Fruit fly (Drosophila melanogaster): ENCODE measurements around the gene CG42834.

The CG42834 gene

DNA sequence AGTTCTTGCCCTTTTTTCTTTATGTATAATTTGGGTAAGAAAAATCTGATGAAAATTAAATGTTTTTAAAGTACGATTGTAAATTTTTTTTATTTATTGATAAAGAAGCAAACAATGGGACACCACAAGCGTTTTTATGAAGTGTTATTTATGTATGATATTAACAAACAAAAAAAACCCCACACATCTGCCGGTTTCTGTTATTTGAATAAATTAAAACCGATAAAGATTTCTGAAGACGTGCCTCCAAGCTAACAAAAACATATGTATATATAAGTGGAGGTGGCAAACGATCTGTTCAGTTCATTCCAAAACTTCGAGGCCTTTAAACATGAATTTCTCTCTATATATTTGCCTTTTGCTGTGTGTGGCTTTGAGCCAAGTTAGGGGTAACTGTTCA, 5.0 kb upstream of the CG42834 start, which contains the start of gene CG42822:
Gene CG42822, plus strand, starts transcription at position 301 of the 400 bp plus-strand sequence.
- TF ChIP-seq CG7045 (GFP tag; optimal IDR thresholded peaks at IDR 0.05) = no peak
- TF ChIP-seq Hr96 (GFP tag; optimal IDR thresholded peaks at IDR 0.05) = no peak
- no peak for TF ChIP-seq CG33017 (tag; optimal IDR thresholded peaks at IDR 0.05)
- no peak for TF ChIP-seq CG11617 (GFP tag; optimal IDR thresholded peaks at IDR 0.05)
- TF ChIP-seq CG14711 (tag; optimal IDR thresholded peaks at IDR 0.05) = no peak
- no peak for TF ChIP-seq pad (GFP tag; optimal IDR thresholded peaks at IDR 0.05)
- no peak for TF ChIP-seq CG7101 (tag; optimal IDR thresholded peaks at IDR 0.05)
- no peak for TF ChIP-seq kay (GFP tag; ENCODE audit: borderline replicate concordance)
- TF ChIP-seq CG5204 (GFP tag; optimal IDR thresholded peaks at IDR 0.05) = no peak
- no peak for TF ChIP-seq CG12768 (GFP tag; optimal IDR thresholded peaks at IDR 0.05)
- no peak for TF ChIP-seq bab1 (GFP tag; optimal IDR thresholded peaks at IDR 0.05)
- no peak for TF ChIP-seq Mnt (GFP tag; optimal IDR thresholded peaks at IDR 0.05)
- TF ChIP-seq cnc (optimal IDR thresholded peaks at IDR 0.05) = no peak
- TF ChIP-seq toe (GFP tag; optimal IDR thresholded peaks at IDR 0.05) = no peak
- no peak for TF ChIP-seq Crg-1 (GFP tag; optimal IDR thresholded peaks at IDR 0.05)
- no peak for TF ChIP-seq tj (GFP tag; optimal IDR thresholded peaks at IDR 0.05)
- TF ChIP-seq cic (GFP tag; optimal IDR thresholded peaks at IDR 0.05) = no peak
- no peak for TF ChIP-seq ovo (GFP tag; optimal IDR thresholded peaks at IDR 0.05)
- TF ChIP-seq CG1620 (GFP tag; optimal IDR thresholded peaks at IDR 0.05) = no peak
- TF ChIP-seq Clk (GFP tag; optimal IDR thresholded peaks at IDR 0.05) = no peak

DNA sequence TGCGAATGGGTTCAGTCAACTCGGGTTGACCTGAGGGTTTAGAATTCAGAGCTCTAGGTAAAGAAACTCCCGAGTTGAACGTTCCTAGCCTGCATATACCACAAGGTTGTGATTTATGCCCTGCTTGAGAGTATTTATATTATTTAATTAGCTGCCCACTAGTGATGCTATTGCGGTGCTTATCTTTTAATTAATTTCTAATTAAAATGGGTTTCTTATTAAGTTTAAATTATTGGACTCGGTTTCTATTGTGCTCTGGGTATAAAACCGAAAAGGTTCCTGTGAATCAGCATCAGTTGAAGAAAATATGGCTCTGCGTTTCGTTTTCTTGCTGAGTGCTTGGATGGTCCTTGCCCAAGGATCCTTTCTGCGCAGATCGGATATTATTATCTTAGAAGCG, 3.1 kb upstream of the CG42834 start, which contains the start of gene CG5866:
Gene CG5866, plus strand, starts transcription at position 301 of the 400 bp plus-strand sequence.
- TF ChIP-seq tj (GFP tag; optimal IDR thresholded peaks at IDR 0.05) (no peak), CG12768 (GFP tag; optimal IDR thresholded peaks at IDR 0.05) (no peak), CG7101 (tag; optimal IDR thresholded peaks at IDR 0.05) (no peak), CG1620 (GFP tag; optimal IDR thresholded peaks at IDR 0.05) (no peak), kay (GFP tag; ENCODE audit: borderline replicate concordance) (no peak), CG11617 (GFP tag; optimal IDR thresholded peaks at IDR 0.05) (no peak), cnc (optimal IDR thresholded peaks at IDR 0.05) (no peak), pad (GFP tag; optimal IDR thresholded peaks at IDR 0.05) (no peak), Hr96 (GFP tag; optimal IDR thresholded peaks at IDR 0.05) (no peak)

DNA sequence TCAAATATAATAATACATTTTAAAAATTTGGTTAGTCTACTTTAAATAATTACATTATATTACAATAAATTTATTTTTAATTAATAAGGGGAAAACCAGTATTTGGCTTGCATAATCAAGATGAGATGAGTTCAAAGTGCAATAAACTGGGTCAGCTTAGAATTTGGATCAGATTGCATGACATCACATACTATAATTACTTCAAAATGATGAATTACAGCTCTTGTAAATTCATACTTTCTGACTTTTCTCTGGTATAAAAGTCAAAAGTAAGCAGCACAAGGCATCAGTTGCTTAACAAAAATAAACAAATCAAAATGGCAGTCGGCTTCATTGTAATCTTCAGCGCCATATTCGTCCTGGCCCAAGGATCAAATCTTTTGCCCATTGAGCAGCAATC, 1.4 kb upstream of the CG42834 start, which contains the start of gene CG33333:
Gene CG33333, plus strand, starts transcription at position 301 of the 400 bp plus-strand sequence.
- TF ChIP-seq CG11617 (GFP tag; optimal IDR thresholded peaks at IDR 0.05) (no peak), CG14711 (tag; optimal IDR thresholded peaks at IDR 0.05) (no peak), cnc (optimal IDR thresholded peaks at IDR 0.05) (no peak), ovo (GFP tag; optimal IDR thresholded peaks at IDR 0.05) (no peak), Hr96 (GFP tag; optimal IDR thresholded peaks at IDR 0.05) (no peak), CG1620 (GFP tag; optimal IDR thresholded peaks at IDR 0.05) (no peak), bab1 (GFP tag; optimal IDR thresholded peaks at IDR 0.05) (no peak), Clk (GFP tag; optimal IDR thresholded peaks at IDR 0.05) (no peak), CG7101 (tag; optimal IDR thresholded peaks at IDR 0.05) (no peak), Mnt (GFP tag; optimal IDR thresholded peaks at IDR 0.05) (no peak), tj (GFP tag; optimal IDR thresholded peaks at IDR 0.05) (no peak), CG33017 (tag; optimal IDR thresholded peaks at IDR 0.05) (no peak), pad (GFP tag; optimal IDR thresholded peaks at IDR 0.05) (no peak), CG5204 (GFP tag; optimal IDR thresholded peaks at IDR 0.05) (no peak), CG7045 (GFP tag; optimal IDR thresholded peaks at IDR 0.05) (no peak), Crg-1 (GFP tag; optimal IDR thresholded peaks at IDR 0.05) (no peak), kay (GFP tag; ENCODE audit: borderline replicate concordance) (no peak), toe (GFP tag; optimal IDR thresholded peaks at IDR 0.05) (no peak), cic (GFP tag; optimal IDR thresholded peaks at IDR 0.05) (no peak), CG12768 (GFP tag; optimal IDR thresholded peaks at IDR 0.05) (no peak)

DNA sequence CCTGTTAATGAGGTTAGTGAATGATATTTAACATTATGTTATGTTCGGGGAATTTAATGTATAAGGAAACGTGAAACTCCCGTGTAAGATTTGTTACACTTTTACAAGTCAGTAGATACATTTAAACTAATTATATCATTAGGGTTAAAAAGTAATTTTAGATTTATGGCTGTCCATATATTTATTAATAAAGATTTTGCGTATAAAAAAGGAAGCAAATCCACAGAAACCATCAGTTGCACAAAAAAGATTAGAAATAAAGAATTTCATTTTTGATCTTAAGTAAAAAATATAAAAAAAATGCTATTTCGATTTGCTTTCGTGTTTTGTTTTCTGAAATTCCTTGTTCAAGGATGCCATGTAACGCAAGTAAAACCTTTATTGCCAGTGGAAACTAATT, 1.8 kb downstream of the CG42834 start, which contains the start of gene CG42835:
Gene CG42835, plus strand, starts transcription at position 301 of the 400 bp plus-strand sequence.
- no peak for TF ChIP-seq Hr96 (GFP tag; optimal IDR thresholded peaks at IDR 0.05)
- no peak for TF ChIP-seq bab1 (GFP tag; optimal IDR thresholded peaks at IDR 0.05)
- no peak for TF ChIP-seq ovo (GFP tag; optimal IDR thresholded peaks at IDR 0.05)
- no peak for TF ChIP-seq pad (GFP tag; optimal IDR thresholded peaks at IDR 0.05)
- no peak for TF ChIP-seq CG7045 (GFP tag; optimal IDR thresholded peaks at IDR 0.05)
- TF ChIP-seq CG11617 (GFP tag; optimal IDR thresholded peaks at IDR 0.05) = no peak
- TF ChIP-seq kay (GFP tag; ENCODE audit: borderline replicate concordance) = no peak
- no peak for TF ChIP-seq CG33017 (tag; optimal IDR thresholded peaks at IDR 0.05)
- TF ChIP-seq Mnt (GFP tag; optimal IDR thresholded peaks at IDR 0.05) = no peak
- no peak for TF ChIP-seq CG14711 (tag; optimal IDR thresholded peaks at IDR 0.05)
- TF ChIP-seq cnc (optimal IDR thresholded peaks at IDR 0.05) = no peak
- TF ChIP-seq toe (GFP tag; optimal IDR thresholded peaks at IDR 0.05) = no peak
- TF ChIP-seq cic (GFP tag; optimal IDR thresholded peaks at IDR 0.05) = no peak

DNA sequence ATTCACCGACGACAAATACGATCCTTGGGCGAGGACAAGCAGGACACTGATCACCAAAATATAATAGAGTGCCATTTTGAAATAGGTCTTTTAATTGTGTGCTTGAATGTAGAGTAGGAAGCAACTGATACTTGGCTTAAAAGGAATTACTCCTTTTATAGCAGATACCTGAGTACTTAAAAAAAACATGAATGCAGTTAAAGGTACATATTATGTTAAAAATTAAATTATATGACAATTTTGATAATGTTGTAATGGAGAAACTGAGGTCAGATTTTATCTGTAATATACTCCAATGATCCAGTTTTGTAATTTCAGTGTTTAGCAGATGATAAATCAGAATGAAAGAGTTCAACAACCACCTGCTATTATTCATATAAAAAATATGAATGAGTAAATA, 3.5 kb downstream of the CG42834 start, which contains the start of gene CG14332:
Gene CG14332, minus strand, starts transcription at position 101 of the 400 bp plus-strand sequence.
- TF ChIP-seq toe (GFP tag; optimal IDR thresholded peaks at IDR 0.05) (no peak), tj (GFP tag; optimal IDR thresholded peaks at IDR 0.05) (no peak), CG11617 (GFP tag; optimal IDR thresholded peaks at IDR 0.05) (no peak), Clk (GFP tag; optimal IDR thresholded peaks at IDR 0.05) (no peak), Mnt (GFP tag; optimal IDR thresholded peaks at IDR 0.05) (no peak), Crg-1 (GFP tag; optimal IDR thresholded peaks at IDR 0.05) (no peak), CG33017 (tag; optimal IDR thresholded peaks at IDR 0.05) (no peak), CG14711 (tag; optimal IDR thresholded peaks at IDR 0.05) (no peak), CG12768 (GFP tag; optimal IDR thresholded peaks at IDR 0.05) (no peak), CG5204 (GFP tag; optimal IDR thresholded peaks at IDR 0.05) (no peak)

DNA sequence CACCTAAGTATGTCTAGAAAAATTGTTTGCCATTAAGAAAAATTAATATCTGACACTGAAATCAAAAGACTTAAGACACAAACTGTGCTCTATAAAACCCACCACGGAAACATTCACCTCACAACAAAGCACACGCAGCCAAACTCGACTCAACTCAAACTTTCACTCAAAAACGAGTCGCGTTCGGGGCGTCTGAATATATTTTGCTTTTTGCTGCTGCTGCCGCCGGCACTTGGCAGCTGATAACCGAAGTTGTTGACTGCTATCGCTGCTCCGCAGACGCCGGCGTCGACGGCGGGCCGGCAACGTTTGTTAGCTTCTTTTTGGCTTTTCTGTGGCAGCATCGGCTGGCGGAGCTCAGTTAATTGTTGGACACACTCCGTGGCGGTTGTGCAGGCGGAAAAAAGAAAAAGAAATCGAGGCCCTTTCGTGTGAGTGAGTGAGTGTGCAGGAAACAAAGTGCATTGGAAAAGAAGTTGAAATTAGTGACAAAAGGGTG, 6.9 kb downstream of the CG42834 start, which contains the start of gene cysu:
Gene cysu, plus strand, starts transcription at position 352 of the 499 bp plus-strand sequence.
- TF ChIP-seq cnc (optimal IDR thresholded peaks at IDR 0.05) = no peak
- TF ChIP-seq Clk (GFP tag; optimal IDR thresholded peaks at IDR 0.05) = no peak
- no peak for TF ChIP-seq CG33017 (tag; optimal IDR thresholded peaks at IDR 0.05)
- no peak for TF ChIP-seq CG14711 (tag; optimal IDR thresholded peaks at IDR 0.05)
- no peak for TF ChIP-seq Mnt (GFP tag; optimal IDR thresholded peaks at IDR 0.05)
- no peak for TF ChIP-seq CG11617 (GFP tag; optimal IDR thresholded peaks at IDR 0.05)
- TF ChIP-seq kay (GFP tag; ENCODE audit: borderline replicate concordance) = no peak
- TF ChIP-seq toe (GFP tag; optimal IDR thresholded peaks at IDR 0.05) = no peak
- TF ChIP-seq tj (GFP tag; optimal IDR thresholded peaks at IDR 0.05) = no peak
- TF ChIP-seq cic (GFP tag; optimal IDR thresholded peaks at IDR 0.05) = no peak
- TF ChIP-seq Crg-1 (GFP tag; optimal IDR thresholded peaks at IDR 0.05) = no peak
- TF ChIP-seq CG7101 (tag; optimal IDR thresholded peaks at IDR 0.05) = no peak
- no peak for TF ChIP-seq ovo (GFP tag; optimal IDR thresholded peaks at IDR 0.05)
- TF ChIP-seq CG12768 (GFP tag; optimal IDR thresholded peaks at IDR 0.05) = no peak

Measured in whole organism, adult.